Worm (Caenorhabditis elegans) whole organism, late embryonic: ENCODE results near the gene Y32F6A.5.

Experiments
- ama-1 ChIP-seq: fragments of 150-350 bp; optimal IDR thresholded peaks from 2 replicates; lab custom pipeline; 2014
- ceh-31 ChIP-seq: sonication (generic microtip); optimal IDR thresholded peaks from 2 replicates; lab custom pipeline; 2016; ENCODE audit warnings: missing genetic modification characterization, missing compliant biosample characterization
- dmd-4 ChIP-seq: sonication (generic microtip); optimal IDR thresholded peaks from 2 replicates; lab custom pipeline; 2016; ENCODE audit warnings: borderline replicate concordance, missing genetic modification characterization, missing compliant biosample characterization
- gmeb-2 ChIP-seq: sonication (generic microtip); optimal IDR thresholded peaks from 2 replicates; lab custom pipeline; 2016; ENCODE audit warnings: missing genetic modification characterization, inconsistent platforms, missing compliant biosample characterization
- lim-6 ChIP-seq: sonication (generic microtip); optimal IDR thresholded peaks from 2 replicates; lab custom pipeline; 2016; ENCODE audit warnings: missing genetic modification characterization, missing compliant biosample characterization
- nfya-1 ChIP-seq: sonication (generic microtip); optimal IDR thresholded peaks from 2 replicates; lab custom pipeline; 2017; ENCODE audit warnings: missing genetic modification characterization, mild to moderate bottlenecking, missing compliant biosample characterization, antibody characterized with exemption, moderate library complexity
- nhr-11 ChIP-seq: fragments of 150-350 bp; optimal IDR thresholded peaks from 2 replicates; lab custom pipeline; 2014; ENCODE audit warnings: missing biosample characterization, missing genetic modification characterization
- odd-2 ChIP-seq: sonication (generic microtip); optimal IDR thresholded peaks from 2 replicates; lab custom pipeline; 2017; ENCODE audit warnings: antibody characterized with exemption, mild to moderate bottlenecking, missing genetic modification characterization, missing compliant biosample characterization
- pag-3 ChIP-seq: sonication (generic microtip); optimal IDR thresholded peaks from 2 replicates; lab custom pipeline; 2016; ENCODE audit warnings: missing compliant biosample characterization, missing genetic modification characterization, borderline replicate concordance
- ref-2 ChIP-seq: sonication (generic microtip); optimal IDR thresholded peaks from 2 replicates; lab custom pipeline; 2016; ENCODE audit warnings: missing genetic modification characterization, missing compliant biosample characterization
- sox-4 ChIP-seq: sonication (generic microtip); optimal IDR thresholded peaks from 2 replicates; lab custom pipeline; 2017; ENCODE audit warnings: mild to moderate bottlenecking, missing genetic modification characterization, inconsistent platforms, missing compliant biosample characterization
- tbx-2 ChIP-seq: sonication (generic microtip); optimal IDR thresholded peaks from 2 replicates; lab custom pipeline; 2016; ENCODE audit warnings: missing genetic modification characterization, missing compliant biosample characterization

ce11 chrV:10460685-10461084 lies 7.3 kb upstream of the Y32F6A.5 start:
- TF ChIP-seq nfya-1 (no peak), ama-1 (lab: Kevin White, UChicago) (no peak), nhr-11 (tag; lab: Kevin White, UChicago) (no peak), ceh-31 (tag; lab: Kevin White, UChicago) (no peak), pag-3 (tag; lab: Kevin White, UChicago) (no peak), tbx-2 (tag; lab: Kevin White, UChicago) (no peak), ref-2 (tag; lab: Kevin White, UChicago) (no peak), gmeb-2 (tag; lab: Kevin White, UChicago) (no peak), dmd-4 (no peak), lim-6 (tag; lab: Kevin White, UChicago) (no peak), sox-4 (tag; lab: Kevin White, UChicago) (no peak), odd-2 (tag; lab: Kevin White, UChicago) (no peak)
